Fruit fly (Drosophila melanogaster): ENCODE measurements around the gene CG12986.

CG12986 gene

dm6 chrX:17850179-17850578, 30.7 kb upstream of the CG12986 start, which contains the start of the genes CG15814 and Spt7 (continued):
- TF ChIP-seq CG13775 (GFP tag; optimal IDR thresholded peaks at IDR 0.05): peak; percentile 17
- no peak for TF ChIP-seq Blimp-1 (GFP tag; optimal IDR thresholded peaks at IDR 0.05)
- TF ChIP-seq slbo (GFP tag; IDR thresholded peaks at IDR 0.05): 0 out of 2 replicates have a peak, but pooled peaks have one; percentile 12
- TF ChIP-seq CG9817 (tag; optimal IDR thresholded peaks at IDR 0.05): peak; percentile 13
- TF ChIP-seq twi (tag; optimal IDR thresholded peaks at IDR 0.05): peak; percentile 27
- peak; percentile 4 for TF ChIP-seq CG12299 (tag; optimal IDR thresholded peaks at IDR 0.05)
- TF ChIP-seq ash1 (GFP tag; optimal IDR thresholded peaks at IDR 0.05): no peak
- TF ChIP-seq Dip3 (GFP tag; optimal IDR thresholded peaks at IDR 0.05): no peak
- no peak for TF ChIP-seq stc (GFP tag; IDR thresholded peaks at IDR 0.05)
- TF ChIP-seq CG13123 (GFP tag; optimal IDR thresholded peaks at IDR 0.05): peak; percentile 27
- TF ChIP-seq Hmr (GFP tag; optimal IDR thresholded peaks at IDR 0.05): no peak
- peak; percentile 91 for TF ChIP-seq ato (GFP tag; IDR thresholded peaks at IDR 0.05; ENCODE audit: partially characterized antibody)
- no peak for TF ChIP-seq Taf1 (GFP tag; IDR thresholded peaks at IDR 0.05)
- no peak for TF ChIP-seq CG11504 (tag; optimal IDR thresholded peaks at IDR 0.05)
- TF ChIP-seq sima (GFP tag; optimal IDR thresholded peaks at IDR 0.05): no peak
- peak; percentile 41 for TF ChIP-seq CG15696 (tag; optimal IDR thresholded peaks at IDR 0.05)
- no peak for TF ChIP-seq wor (GFP tag; IDR thresholded peaks at IDR 0.05)
- TF ChIP-seq Dek (tag; optimal IDR thresholded peaks at IDR 0.05): no peak
- TF ChIP-seq hth (optimal IDR thresholded peaks at IDR 0.05): no peak
- TF ChIP-seq CHES-1-like (GFP tag; optimal IDR thresholded peaks at IDR 0.05): peak; percentile 75
- no peak for TF ChIP-seq CG10654 (GFP tag; optimal IDR thresholded peaks at IDR 0.05)
- TF ChIP-seq CG7987 (GFP tag; optimal IDR thresholded peaks at IDR 0.05): peak; percentile 40
- TF ChIP-seq odd (GFP tag; optimal IDR thresholded peaks at IDR 0.05): peak; percentile 2
- no peak for TF ChIP-seq gcm2 (GFP tag; optimal IDR thresholded peaks at IDR 0.05)
- peak; percentile 22 for TF ChIP-seq CG12391 (tag; optimal IDR thresholded peaks at IDR 0.05)
- no peak for TF ChIP-seq CG1647 (GFP tag; optimal IDR thresholded peaks at IDR 0.05)
- TF ChIP-seq CG8281 (tag; optimal IDR thresholded peaks at IDR 0.05): no peak
- no peak for TF ChIP-seq CG14667 (GFP tag; IDR thresholded peaks at IDR 0.05)
- no peak for TF ChIP-seq al (GFP tag; IDR thresholded peaks at IDR 0.05)
- TF ChIP-seq CG15011 (GFP tag; optimal IDR thresholded peaks at IDR 0.05): no peak
- TF ChIP-seq Lim3 (GFP tag; IDR thresholded peaks at IDR 0.05): no peak
- TF ChIP-seq CG43689 (GFP tag; IDR thresholded peaks at IDR 0.05): no peak
- no peak for TF ChIP-seq Hey (tag; optimal IDR thresholded peaks at IDR 0.05)
- TF ChIP-seq Deaf1 (tag; optimal IDR thresholded peaks at IDR 0.05): no peak
- TF ChIP-seq TFAM (GFP tag; optimal IDR thresholded peaks at IDR 0.05): no peak
- peak; percentile 23 for TF ChIP-seq chn (GFP tag; optimal IDR thresholded peaks at IDR 0.05)
- TF ChIP-seq Ptx1 (GFP tag; IDR thresholded peaks at IDR 0.05): no peak
- TF ChIP-seq CG6765 (GFP tag; optimal IDR thresholded peaks at IDR 0.05): no peak
- no peak for TF ChIP-seq otp (GFP tag; IDR thresholded peaks at IDR 0.05)
- TF ChIP-seq Hr3 (GFP tag; optimal IDR thresholded peaks at IDR 0.05): no peak
- TF ChIP-seq NFAT (GFP tag; IDR thresholded peaks at IDR 0.05): no peak; the same call in 1 of the 2 replicates
- no peak for TF ChIP-seq z (GFP tag; IDR thresholded peaks at IDR 0.05)
- no peak for TF ChIP-seq emc (GFP tag; optimal IDR thresholded peaks at IDR 0.05)
- TF ChIP-seq corto (GFP tag; optimal IDR thresholded peaks at IDR 0.05): no peak
- peak; percentile 26; the same call in 1 of the 3 replicates for TF ChIP-seq ci (GFP tag; IDR thresholded peaks at IDR 0.05)
- peak; percentile 4 for TF ChIP-seq Bteb2 (GFP tag; optimal IDR thresholded peaks at IDR 0.05)
- peak; percentile 47 for TF ChIP-seq caup (GFP tag; optimal IDR thresholded peaks at IDR 0.05; ENCODE audit: severe bottlenecking)
- no peak for TF ChIP-seq Gsc (GFP tag; IDR thresholded peaks at IDR 0.05)
- TF ChIP-seq Xrp1 (GFP tag; IDR thresholded peaks at IDR 0.05): 0 out of 2 replicates have a peak, but pooled peaks have one; percentile 24
- TF ChIP-seq CG2889 (GFP tag; IDR thresholded peaks at IDR 0.05): no peak
- no peak for TF ChIP-seq run (tag; optimal IDR thresholded peaks at IDR 0.05)
- TF ChIP-seq CG10267 (tag; optimal IDR thresholded peaks at IDR 0.05): peak; percentile 60
